Worm (Caenorhabditis elegans) whole organism, L2 larva: ENCODE results near the gene atgl-1.

Experiments used
- C34F6.9 ChIP-seq: fragments of 150-350 bp; optimal IDR thresholded peaks from 2 replicates; lab custom pipeline; 2014; ENCODE audit warnings: missing biosample characterization, missing genetic modification characterization
- R02D3.7 ChIP-seq: fragments of 150-350 bp; optimal IDR thresholded peaks from 2 replicates; lab custom pipeline; 2014; ENCODE audit warnings: missing biosample characterization, missing genetic modification characterization
- alr-1 ChIP-seq: fragments of 150-350 bp; optimal IDR thresholded peaks from 2 replicates; lab custom pipeline; 2014; ENCODE audit warnings: missing biosample characterization, missing genetic modification characterization
- aly-2 ChIP-seq: fragments of 150-350 bp; optimal IDR thresholded peaks from 2 replicates; lab custom pipeline; 2014; ENCODE audit warnings: missing biosample characterization, missing genetic modification characterization
- ama-1 ChIP-seq: fragments of 150-350 bp; optimal IDR thresholded peaks from 2 replicates; lab custom pipeline; 2018; ENCODE audit warnings: inconsistent platforms
- blmp-1 ChIP-seq: sonication (generic microtip); optimal IDR thresholded peaks from 2 replicates; lab custom pipeline; 2017; ENCODE audit warnings: missing genetic modification characterization, mild to moderate bottlenecking, missing compliant biosample characterization, antibody characterized with exemption, moderate library complexity; ENCODE audit not compliant: insufficient read depth
- crh-2 ChIP-seq: sonication (generic microtip); optimal IDR thresholded peaks from 2 replicates; lab custom pipeline; 2017; ENCODE audit warnings: missing biosample characterization, missing genetic modification characterization
- egl-27 ChIP-seq: sonication (generic microtip); optimal IDR thresholded peaks from 3 replicates; lab custom pipeline; 2017; ENCODE audit warnings: missing biosample characterization, missing genetic modification reagents, missing genetic modification characterization
- elt-1 ChIP-seq: fragments of 150-350 bp; optimal IDR thresholded peaks from 2 replicates; lab custom pipeline; 2014; ENCODE audit warnings: missing biosample characterization, missing genetic modification characterization
- elt-3 ChIP-seq: sonication (generic microtip); optimal IDR thresholded peaks from 2 replicates; lab custom pipeline; 2017; ENCODE audit warnings: missing biosample characterization, missing genetic modification characterization
- gmeb-1 ChIP-seq: fragments of 150-350 bp; optimal IDR thresholded peaks from 2 replicates; lab custom pipeline; 2014; ENCODE audit warnings: missing biosample characterization, missing genetic modification characterization
- lin-13 ChIP-seq: fragments of 150-350 bp; optimal IDR thresholded peaks from 2 replicates; lab custom pipeline; 2014; ENCODE audit warnings: missing biosample characterization, missing genetic modification reagents, missing genetic modification characterization
- lin-39 ChIP-seq: fragments of 150-350 bp; optimal IDR thresholded peaks from 2 replicates; lab custom pipeline; 2014; ENCODE audit warnings: missing biosample characterization, missing genetic modification reagents, missing genetic modification characterization
- lsy-2 ChIP-seq, 2 experiments: fragments of 150-350 bp in 1 of 2; sonication (generic microtip) in 1 of 2; optimal IDR thresholded peaks; 2 replicates each; lab custom pipeline; 2014 to 2017; ENCODE audit warnings: missing biosample characterization in 2 of 2, missing genetic modification characterization in 2 of 2
- mdl-1 ChIP-seq, 2 experiments: fragments of 150-350 bp in 1 of 2; sonication (generic microtip) in 1 of 2; optimal IDR thresholded peaks; 2 replicates each; lab custom pipeline; 2017; ENCODE audit warnings: missing biosample characterization in 2 of 2, missing genetic modification characterization in 2 of 2
- nhr-10 ChIP-seq: sonication (generic microtip); optimal IDR thresholded peaks from 2 replicates; lab custom pipeline; 2017; ENCODE audit warnings: missing biosample characterization, missing genetic modification characterization
- nhr-11 ChIP-seq: fragments of 150-350 bp; optimal IDR thresholded peaks from 2 replicates; lab custom pipeline; 2014; ENCODE audit warnings: missing biosample characterization, missing genetic modification characterization
- nhr-129 ChIP-seq: fragments of 150-350 bp; optimal IDR thresholded peaks from 2 replicates; lab custom pipeline; 2014; ENCODE audit warnings: missing biosample characterization, missing genetic modification characterization
- nhr-21 ChIP-seq: fragments of 150-350 bp; optimal IDR thresholded peaks from 2 replicates; lab custom pipeline; 2014; ENCODE audit warnings: missing biosample characterization, missing genetic modification characterization
- nhr-23 ChIP-seq: fragments of 150-350 bp; optimal IDR thresholded peaks from 2 replicates; lab custom pipeline; 2014; ENCODE audit warnings: missing biosample characterization, missing genetic modification reagents, missing genetic modification characterization
- nhr-237 ChIP-seq: fragments of 150-350 bp; optimal IDR thresholded peaks from 2 replicates; lab custom pipeline; 2014; ENCODE audit warnings: missing biosample characterization, missing genetic modification characterization
- nhr-25 ChIP-seq: fragments of 150-350 bp; sonication (generic microtip); optimal IDR thresholded peaks from 3 replicates; lab custom pipeline; 2014; ENCODE audit warnings: missing biosample characterization, missing genetic modification characterization
- nhr-6 ChIP-seq: fragments of 150-350 bp; optimal IDR thresholded peaks from 2 replicates; lab custom pipeline; 2014; ENCODE audit warnings: missing biosample characterization, missing genetic modification characterization
- peb-1 ChIP-seq: fragments of 150-350 bp; optimal IDR thresholded peaks from 2 replicates; lab custom pipeline; 2014; ENCODE audit warnings: missing biosample characterization, missing genetic modification characterization
- skn-1 ChIP-seq: sonication (generic microtip); optimal IDR thresholded peaks from 2 replicates; lab custom pipeline; 2017; ENCODE audit warnings: missing biosample characterization, missing genetic modification characterization
- unc-55 ChIP-seq: fragments of 150-350 bp; sonication (generic microtip); optimal IDR thresholded peaks from 3 replicates; lab custom pipeline; 2014; ENCODE audit warnings: missing biosample characterization, missing genetic modification reagents, missing genetic modification characterization
- unc-62 ChIP-seq: fragments of 150-350 bp; optimal IDR thresholded peaks from 2 replicates; lab custom pipeline; 2014; ENCODE audit warnings: missing biosample characterization, missing genetic modification reagents, missing genetic modification characterization
- ztf-11 ChIP-seq: sonication (generic microtip); optimal IDR thresholded peaks from 2 replicates; lab custom pipeline; 2017; ENCODE audit warnings: missing biosample characterization, missing genetic modification characterization

Gene atgl-1

DNA sequence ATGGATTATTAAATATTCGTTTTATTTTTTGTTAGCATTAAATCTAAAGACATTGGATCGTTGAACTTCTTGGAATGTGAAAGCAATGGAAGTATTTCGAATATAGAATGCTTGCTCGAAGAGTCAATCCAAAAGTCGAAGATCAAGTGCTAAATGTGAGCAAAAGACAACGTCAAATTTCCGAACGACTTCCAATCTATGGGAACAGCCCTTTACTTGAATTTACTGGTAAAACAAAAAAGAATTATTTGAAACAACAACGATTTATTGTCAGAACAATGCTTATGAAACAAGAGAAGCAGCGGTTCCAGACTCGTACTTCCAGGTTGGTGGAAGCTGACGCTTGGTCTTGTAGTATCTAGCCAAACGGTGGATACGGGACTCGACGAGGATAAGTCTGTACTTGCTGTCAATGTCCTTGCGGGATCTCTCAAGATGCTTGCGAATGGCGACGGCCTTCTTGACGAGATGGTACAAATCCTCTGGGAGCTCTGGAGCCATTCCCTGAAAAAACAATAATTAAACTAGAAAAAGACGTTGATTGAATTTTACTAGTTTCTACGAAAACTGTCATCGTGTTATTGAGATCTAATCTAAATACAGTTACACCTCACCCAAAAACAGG, 45.3 kb downstream of the atgl-1 start:
- TF ChIP-seq ama-1 (lab: Kevin White, UChicago) (no peak), ztf-11 (tag; lab: Kevin White, UChicago) (no peak), elt-3 (no peak), aly-2 (tag; lab: Kevin White, UChicago) (no peak), nhr-10 (no peak), elt-1 (tag; lab: Kevin White, UChicago) (no peak), nhr-11 (tag; lab: Kevin White, UChicago) (no peak), lin-39 (no peak), unc-55 (no peak), lin-13 (GFP tag; lab: Kevin White, UChicago) (no peak), crh-2 (tag; lab: Kevin White, UChicago) (no peak), blmp-1 (tag; lab: Kevin White, UChicago) (no peak)
- TF ChIP-seq, all 48 proteins: peak for 0

DNA sequence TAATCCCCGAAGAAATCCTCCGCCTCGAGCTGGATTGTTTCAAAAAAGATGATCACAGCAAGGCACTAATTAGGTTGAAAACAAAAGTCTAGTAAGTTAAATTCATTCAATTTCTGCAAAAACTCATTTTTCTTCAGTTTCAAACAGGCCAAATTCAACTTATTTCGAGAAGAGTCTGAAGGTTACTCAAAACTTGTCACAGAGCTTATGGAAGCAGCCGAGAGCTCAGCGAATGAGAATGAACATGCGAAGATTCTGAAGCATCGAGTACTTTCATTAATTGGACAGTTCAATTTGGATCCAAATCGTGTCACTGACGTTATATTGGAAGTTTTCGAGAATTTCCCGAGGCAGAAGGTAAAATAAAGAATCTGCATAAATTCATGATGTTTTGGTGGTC, 50.7 kb downstream of the atgl-1 start:
- no peak for TF ChIP-seq egl-27
- no peak for TF ChIP-seq nhr-237
- TF ChIP-seq R02D3.7 = no peak
- no peak for TF ChIP-seq peb-1 (tag; lab: Kevin White, UChicago)
- TF ChIP-seq unc-62 = no peak
- no peak for TF ChIP-seq nhr-25 (tag; lab: Kevin White, UChicago)
- no peak for TF ChIP-seq unc-55
- no peak for TF ChIP-seq ztf-11 (tag; lab: Kevin White, UChicago)
- TF ChIP-seq crh-2 (tag; lab: Kevin White, UChicago) = no peak
- TF ChIP-seq nhr-23 = no peak
- no peak for TF ChIP-seq C34F6.9 (tag; lab: Kevin White, UChicago)
- no peak for TF ChIP-seq nhr-6
- TF ChIP-seq gmeb-1 (tag; lab: Kevin White, UChicago) = no peak
- no peak for TF ChIP-seq alr-1
- TF ChIP-seq nhr-10 = no peak
- TF ChIP-seq mdl-1 (tag; optimal IDR thresholded peaks at IDR 0.05; lab: Kevin White, UChicago) = no peak
- no peak for TF ChIP-seq skn-1
- TF ChIP-seq nhr-21 (tag; lab: Kevin White, UChicago) = no peak
- no peak for TF ChIP-seq nhr-11 (tag; lab: Kevin White, UChicago)

DNA sequence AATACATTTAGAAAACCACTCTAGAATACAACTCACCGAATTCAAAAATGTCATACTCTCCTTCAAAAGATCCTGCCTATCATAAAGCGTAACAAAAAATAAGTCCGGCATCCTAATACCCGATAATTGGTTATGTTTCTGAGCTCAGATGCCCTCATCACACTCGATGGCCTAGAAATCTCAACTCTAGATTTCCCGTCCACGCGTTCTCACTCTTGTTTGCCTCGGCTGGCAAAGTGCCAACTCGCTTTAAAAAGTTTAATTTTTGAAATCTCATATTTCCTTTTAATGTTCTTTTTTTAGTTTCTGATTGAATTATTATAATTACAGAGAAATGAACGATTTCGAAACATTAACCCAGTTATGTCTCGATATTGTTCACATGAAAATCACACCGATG, 51.5 kb downstream of the atgl-1 start, which contains the start of the genes C56G2.15 and thoc-2:
Gene C56G2.15, minus strand, starts transcription at position 188 of the 400 bp plus-strand sequence.
Gene thoc-2, plus strand, starts transcription at position 331 of the 400 bp plus-strand sequence.
- TF ChIP-seq nhr-25 (tag; lab: Kevin White, UChicago) (peak; percentile 4), nhr-129 (peak; percentile 45), unc-55 (peak; percentile 24), gmeb-1 (tag; lab: Kevin White, UChicago) (no peak), lsy-2 (tag; optimal IDR thresholded peaks at IDR 0.05; lab: Kevin White, UChicago) (peak in 1 of 2 experiments; percentile 63)
